Fruit fly (Drosophila melanogaster): ENCODE results near the gene BBS5.

The BBS5 gene

DNA sequence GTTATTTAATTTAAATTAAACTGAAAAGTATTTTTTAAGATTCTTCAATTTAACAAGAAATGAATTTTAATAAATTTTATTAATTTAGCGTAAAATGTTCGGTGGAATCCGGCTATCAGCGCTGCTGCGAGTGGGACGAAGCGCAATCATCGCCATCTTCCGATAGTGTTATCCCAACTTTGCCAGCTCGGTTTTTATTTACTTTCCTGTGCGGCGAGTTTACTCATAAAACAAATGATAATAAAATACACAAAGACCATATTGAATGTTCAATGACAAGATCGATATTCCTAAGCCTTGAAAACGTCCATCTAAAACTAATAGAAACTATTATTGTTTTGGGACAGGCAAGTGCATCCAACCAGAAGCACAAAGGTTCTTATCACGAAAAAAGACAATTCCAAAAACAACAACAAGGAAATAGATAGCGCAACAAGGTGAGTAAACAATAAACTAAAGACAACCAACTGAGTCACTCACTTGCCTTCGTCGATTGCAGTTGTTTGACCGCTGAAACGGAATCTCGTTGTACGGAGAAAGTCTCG is 2.9 kb upstream of the BBS5 start (continued):
- TF ChIP-seq CG9932 (GFP tag; IDR thresholded peaks at IDR 0.05) (no peak; the same call in none of the 2 replicates), HHEX (GFP tag; optimal IDR thresholded peaks at IDR 0.05) (peak; percentile 63), pum (GFP tag; optimal IDR thresholded peaks at IDR 0.05) (no peak), CG3838 (GFP tag; optimal IDR thresholded peaks at IDR 0.05) (no peak), Lim3 (GFP tag; IDR thresholded peaks at IDR 0.05) (no peak), CG3065 (GFP tag; optimal IDR thresholded peaks at IDR 0.05) (peak; percentile 4), CG11247 (GFP tag; IDR thresholded peaks at IDR 0.05) (peak; percentile 50; the same call in 1 of the 2 replicates), CG1602 (GFP tag; optimal IDR thresholded peaks at IDR 0.05) (peak; percentile 49), otp (GFP tag; IDR thresholded peaks at IDR 0.05) (peak; percentile 54; the same call in 2 of the 3 replicates), CG16813 (GFP tag; IDR thresholded peaks at IDR 0.05; ENCODE audit: partially characterized antibody) (peak; percentile 79), CG4282 (GFP tag; optimal IDR thresholded peaks at IDR 0.05) (no peak), slbo (GFP tag; IDR thresholded peaks at IDR 0.05) (peak; percentile 81), rib (GFP tag; IDR thresholded peaks at IDR 0.05) (no peak), CG4617 (GFP tag; optimal IDR thresholded peaks at IDR 0.05; ENCODE audit: borderline replicate concordance) (peak; percentile 41), TFAM (GFP tag; optimal IDR thresholded peaks at IDR 0.05) (peak; percentile 23), Awh (GFP tag; IDR thresholded peaks at IDR 0.05) (peak; percentile 72; the same call in 1 of the 2 replicates), CG17912 (GFP tag; optimal IDR thresholded peaks at IDR 0.05) (peak; percentile 83), CG12391 (tag; optimal IDR thresholded peaks at IDR 0.05) (peak; percentile 53), CG9876 (GFP tag; optimal IDR thresholded peaks at IDR 0.05) (no peak), ara (GFP tag; IDR thresholded peaks at IDR 0.05) (no peak), nerfin-1 (tag; optimal IDR thresholded peaks at IDR 0.05) (peak; percentile 84), H15 (GFP tag; IDR thresholded peaks at IDR 0.05) (peak; percentile 62; the same call in 2 of the 3 replicates), gem (tag; optimal IDR thresholded peaks at IDR 0.05) (peak; percentile 66), klu (GFP tag; IDR thresholded peaks at IDR 0.05) (no peak), CG10274 (GFP tag; optimal IDR thresholded peaks at IDR 0.05) (no peak), chinmo (GFP tag; IDR thresholded peaks at IDR 0.05; ENCODE audit: partially characterized antibody) (0 out of 4 replicates have a peak, but pooled peaks have one; percentile 66), CG8089 (GFP tag; optimal IDR thresholded peaks at IDR 0.05) (peak; percentile 55), CG2678 (tag; optimal IDR thresholded peaks at IDR 0.05) (no peak), Hr39 (optimal IDR thresholded peaks at IDR 0.05) (no peak), jing (GFP tag; optimal IDR thresholded peaks at IDR 0.05) (no peak), ap (GFP tag; IDR thresholded peaks at IDR 0.05) (0 out of 2 replicates have a peak, but pooled peaks have one; percentile 20), dmrt11E (tag; optimal IDR thresholded peaks at IDR 0.05) (peak; percentile 76), Tbp (GFP tag; optimal IDR thresholded peaks at IDR 0.05) (no peak), Optix (GFP tag; IDR thresholded peaks at IDR 0.05) (no peak), sim (GFP tag; IDR thresholded peaks at IDR 0.05) (no peak), CG9437 (GFP tag; optimal IDR thresholded peaks at IDR 0.05) (no peak), CG4854 (GFP tag; optimal IDR thresholded peaks at IDR 0.05) (peak; percentile 49), CG33557 (GFP tag; optimal IDR thresholded peaks at IDR 0.05) (peak; percentile 90), CG17385 (GFP tag; optimal IDR thresholded peaks at IDR 0.05) (peak; percentile 68), dimm (GFP tag; IDR thresholded peaks at IDR 0.05) (no peak), CG4328 (GFP tag; optimal IDR thresholded peaks at IDR 0.05) (peak; percentile 67), so (GFP tag; IDR thresholded peaks at IDR 0.05) (peak; percentile 54; the same call in 2 of the 3 replicates), luna (GFP tag; optimal IDR thresholded peaks at IDR 0.05) (no peak), dpn (GFP tag; optimal IDR thresholded peaks at IDR 0.05) (no peak), tin (GFP tag; optimal IDR thresholded peaks at IDR 0.05) (peak; percentile 42), CG14965 (GFP tag; optimal IDR thresholded peaks at IDR 0.05; ENCODE audit: borderline replicate concordance) (no peak), stwl (tag; optimal IDR thresholded peaks at IDR 0.05) (peak; percentile 39), CG3847 (GFP tag; IDR thresholded peaks at IDR 0.05) (peak; percentile 66), CG12155 (GFP tag; optimal IDR thresholded peaks at IDR 0.05) (peak; percentile 32), dan (GFP tag; IDR thresholded peaks at IDR 0.05) (no peak), Lhr (GFP tag; optimal IDR thresholded peaks at IDR 0.05) (peak; percentile 68)
